Worm (Caenorhabditis elegans) whole organism, late embryonic: Measurements from ENCODE around the gene ttr-49.

Source experiments
- ama-1 ChIP-seq: fragments of 150-350 bp; optimal IDR thresholded peaks from 2 replicates; lab custom pipeline; 2014
- ceh-31 ChIP-seq: sonication (generic microtip); optimal IDR thresholded peaks from 2 replicates; lab custom pipeline; 2016; ENCODE audit warnings: missing genetic modification characterization, missing compliant biosample characterization
- ceh-9 ChIP-seq: sonication (generic microtip); optimal IDR thresholded peaks from 2 replicates; lab custom pipeline; 2016; ENCODE audit warnings: mild to moderate bottlenecking, missing genetic modification characterization, inconsistent platforms, missing compliant biosample characterization
- ets-4 ChIP-seq: sonication (generic microtip); optimal IDR thresholded peaks from 2 replicates; lab custom pipeline; 2016; ENCODE audit warnings: missing genetic modification characterization, missing compliant biosample characterization
- hlh-13 ChIP-seq: fragments of 200-800 bp; sonication (Bioruptor generic); optimal IDR thresholded peaks from 2 replicates; lab custom pipeline; 2018; ENCODE audit warnings: mild to moderate bottlenecking, missing genetic modification characterization, missing compliant biosample characterization
- lim-6 ChIP-seq: sonication (generic microtip); optimal IDR thresholded peaks from 2 replicates; lab custom pipeline; 2016; ENCODE audit warnings: missing genetic modification characterization, missing compliant biosample characterization
- lin-11 ChIP-seq: fragments of 200-800 bp; sonication (Bioruptor generic); optimal IDR thresholded peaks from 2 replicates; lab custom pipeline; 2018; ENCODE audit warnings: mild to moderate bottlenecking, missing genetic modification characterization, missing compliant biosample characterization
- madf-2 ChIP-seq: sonication (generic microtip); optimal IDR thresholded peaks from 2 replicates; lab custom pipeline; 2017; ENCODE audit warnings: missing genetic modification characterization, missing compliant biosample characterization
- npax-4 ChIP-seq: sonication (generic microtip); optimal IDR thresholded peaks from 2 replicates; lab custom pipeline; 2016; ENCODE audit warnings: missing genetic modification characterization, missing compliant biosample characterization
- pha-4 ChIP-seq: fragments of 150-350 bp; optimal IDR thresholded peaks from 2 replicates; lab custom pipeline; 2018; ENCODE audit warnings: missing biosample characterization, missing genetic modification reagents, missing genetic modification characterization
- syd-9 ChIP-seq: sonication (generic microtip); optimal IDR thresholded peaks from 2 replicates; lab custom pipeline; 2016; ENCODE audit warnings: mild to moderate bottlenecking, missing genetic modification characterization, moderate library complexity, missing compliant biosample characterization

- TF ChIP-seq ceh-9: no peak
- no peak for TF ChIP-seq npax-4 (tag; lab: Kevin White, UChicago)
- no peak for TF ChIP-seq ama-1 (lab: Kevin White, UChicago)
- TF ChIP-seq lim-6: no peak
- TF ChIP-seq hlh-13: no peak
- no peak for TF ChIP-seq ceh-31 (tag; lab: Kevin White, UChicago)
- no peak for TF ChIP-seq pha-4 (tag; lab: Kevin White, UChicago)
- TF ChIP-seq ets-4: no peak
- no peak for TF ChIP-seq lin-11 (tag; lab: Kevin White, UChicago)
- TF ChIP-seq madf-2 (tag; lab: Kevin White, UChicago): no peak
- no peak for TF ChIP-seq syd-9 (tag; lab: Kevin White, UChicago)
Measured at ce11 chrV:9324167-9324566, 32.1 kb downstream of the ttr-49 start.
